Worm (Caenorhabditis elegans): ENCODE data around the gene pot-2.

DNA sequence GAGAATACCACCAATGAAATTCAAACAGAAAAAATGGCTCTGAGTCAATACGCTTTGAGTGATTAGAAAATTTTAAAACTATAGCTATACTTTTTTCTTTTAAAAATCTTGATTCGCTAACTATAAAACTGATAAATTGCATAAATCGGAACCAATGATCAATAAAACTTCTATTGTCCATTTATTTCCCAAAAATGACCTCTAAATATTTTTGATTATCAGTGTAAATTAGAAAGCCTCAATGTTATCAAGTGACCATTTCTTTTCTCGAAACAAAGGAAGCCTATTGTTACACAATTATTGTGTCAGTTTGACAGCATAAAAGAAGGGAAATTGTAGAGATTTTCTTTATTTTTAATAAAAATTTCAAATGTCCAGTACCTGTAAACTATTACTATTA lies 23.9 kb upstream of the pot-2 start, which contains the start of gene K10H10.4:
- no peak for TF ChIP-seq snpc-4 (tag; optimal IDR thresholded peaks at IDR 0.05)
- no peak for TF ChIP-seq zag-1 (tag; optimal IDR thresholded peaks at IDR 0.05)
